Worm (Caenorhabditis elegans): Measurements from ENCODE around the gene copb-2.

The copb-2 gene

DNA sequence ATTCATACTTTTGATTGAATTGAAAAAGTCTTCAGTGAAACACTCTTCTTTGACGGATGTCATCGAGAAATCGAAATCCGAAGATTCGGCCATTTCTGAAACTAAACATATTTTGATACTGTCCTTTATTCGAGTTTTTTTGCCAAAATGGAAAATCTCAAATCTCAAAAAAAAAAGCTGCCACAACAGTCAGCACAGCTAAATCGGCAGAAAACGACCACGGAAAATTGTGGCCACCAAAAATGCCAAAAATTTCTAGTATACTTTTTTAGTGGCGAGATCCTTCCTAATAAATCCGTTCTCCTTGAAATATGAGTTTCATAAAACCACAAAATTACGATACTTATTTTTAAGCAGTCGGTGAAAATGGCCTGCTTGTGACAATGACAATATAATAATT is 15.6 kb upstream of the copb-2 start, which contains the start of gene F38E11.9:
TSS of gene F38E11.9 (minus strand) at position 101 of the 400 bp plus-strand sequence.
- no peak for TF ChIP-seq elt-1 (tag; optimal IDR thresholded peaks at IDR 0.05)
- no peak for TF ChIP-seq mdl-1 (tag; optimal IDR thresholded peaks at IDR 0.05)
- no peak for TF ChIP-seq ceh-82 (tag; optimal IDR thresholded peaks at IDR 0.05)
- no peak for TF ChIP-seq skn-1 (tag; optimal IDR thresholded peaks at IDR 0.05)
- no peak for TF ChIP-seq unc-62 (GFP tag; optimal IDR thresholded peaks at IDR 0.05)
- TF ChIP-seq eor-1 (tag; optimal IDR thresholded peaks at IDR 0.05): no peak
- TF ChIP-seq mml-1 (tag; optimal IDR thresholded peaks at IDR 0.05): no peak
- no peak for TF ChIP-seq ceh-9 (tag; optimal IDR thresholded peaks at IDR 0.05)
- TF ChIP-seq ztf-11 (tag; optimal IDR thresholded peaks at IDR 0.05): no peak
- TF ChIP-seq ama-1 (optimal IDR thresholded peaks at IDR 0.05): no peak
- TF ChIP-seq ceh-16 (tag; optimal IDR thresholded peaks at IDR 0.05): no peak

DNA sequence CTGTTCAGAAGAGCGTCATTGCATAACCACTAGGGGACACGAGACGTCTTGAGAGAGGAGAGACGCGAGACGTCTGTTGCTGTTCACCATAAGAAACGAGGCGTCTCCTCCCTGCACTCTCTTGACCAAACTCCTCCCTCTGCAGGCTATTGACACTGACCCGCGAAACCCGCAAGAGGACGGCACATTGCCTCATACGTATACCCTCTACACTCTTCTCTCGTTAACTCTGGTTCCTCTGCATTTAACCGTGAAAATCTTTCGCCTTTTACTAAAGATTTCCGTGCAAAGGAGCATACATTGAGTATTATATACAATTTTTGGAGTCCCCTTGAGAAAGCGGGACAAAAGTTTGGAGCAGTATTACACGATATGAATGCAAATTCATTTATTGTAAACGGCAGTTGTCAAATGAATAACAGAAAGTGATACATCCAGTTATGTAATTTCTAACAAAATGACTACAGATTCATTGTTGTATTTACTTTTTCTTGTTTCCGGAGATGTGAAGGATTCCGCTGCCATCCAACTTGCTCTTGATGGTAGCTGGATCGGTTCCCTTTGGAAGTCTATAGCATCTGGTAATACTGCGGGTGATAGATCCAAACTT is 15.0 kb upstream of the copb-2 start:
- TF ChIP-seq tbx-2 (tag; optimal IDR thresholded peaks at IDR 0.05) (peak; percentile 78), ZK546.5 (tag; optimal IDR thresholded peaks at IDR 0.05) (no peak), lin-39 (tag; optimal IDR thresholded peaks at IDR 0.05) (peak; percentile 93), nhr-25 (tag; optimal IDR thresholded peaks at IDR 0.05) (peak; percentile 97), pha-4 (tag; optimal IDR thresholded peaks at IDR 0.05) (peak; percentile 98), elt-3 (tag; optimal IDR thresholded peaks at IDR 0.05) (peak in 2 of 3 experiments; percentile 6 to 64), nfya-1 (tag; optimal IDR thresholded peaks at IDR 0.05; ENCODE audit: insufficient read depth) (peak; percentile 94), mml-1 (tag; optimal IDR thresholded peaks at IDR 0.05) (no peak), mdl-1 (tag; optimal IDR thresholded peaks at IDR 0.05) (peak; percentile 63), fos-1 (tag; optimal IDR thresholded peaks at IDR 0.05) (peak; percentile 83), ceh-9 (tag; optimal IDR thresholded peaks at IDR 0.05) (no peak), fkh-2 (tag; optimal IDR thresholded peaks at IDR 0.05) (peak; percentile 66), elt-2 (tag; optimal IDR thresholded peaks at IDR 0.05) (peak; percentile 83), nhr-67 (tag; optimal IDR thresholded peaks at IDR 0.05) (no peak), skn-1 (tag; optimal IDR thresholded peaks at IDR 0.05) (peak; percentile 54), nhr-76 (tag; optimal IDR thresholded peaks at IDR 0.05) (peak; percentile 86), nhr-11 (tag; optimal IDR thresholded peaks at IDR 0.05) (peak; percentile 9), unc-39 (tag; optimal IDR thresholded peaks at IDR 0.05) (no peak), nhr-12 (tag; optimal IDR thresholded peaks at IDR 0.05) (no peak), fkh-10 (GFP tag; optimal IDR thresholded peaks at IDR 0.05) (peak; percentile 46), ztf-11 (tag; optimal IDR thresholded peaks at IDR 0.05) (no peak), lsy-12 (tag; optimal IDR thresholded peaks at IDR 0.05) (peak; percentile 91), elt-1 (tag; optimal IDR thresholded peaks at IDR 0.05) (peak; percentile 52), ama-1 (optimal IDR thresholded peaks at IDR 0.05) (peak; percentile 98), egl-27 (tag; optimal IDR thresholded peaks at IDR 0.05) (peak; percentile 82), unc-62 (GFP tag; optimal IDR thresholded peaks at IDR 0.05) (peak; percentile 45), jun-1 (tag; optimal IDR thresholded peaks at IDR 0.05) (peak; percentile 91), pqm-1 (tag; optimal IDR thresholded peaks at IDR 0.05) (peak; percentile 93), egl-5 (tag; optimal IDR thresholded peaks at IDR 0.05) (peak; percentile 65), aly-2 (tag; optimal IDR thresholded peaks at IDR 0.05) (peak; percentile 68), ceh-82 (tag; optimal IDR thresholded peaks at IDR 0.05) (peak; percentile 81), ceh-16 (tag; optimal IDR thresholded peaks at IDR 0.05) (peak; percentile 52), zag-1 (tag; optimal IDR thresholded peaks at IDR 0.05) (no peak), nhr-23 (tag; optimal IDR thresholded peaks at IDR 0.05) (peak; percentile 91), eor-1 (tag; optimal IDR thresholded peaks at IDR 0.05) (no peak), ztf-4 (tag; optimal IDR thresholded peaks at IDR 0.05) (peak; percentile 80), nhr-43 (tag; optimal IDR thresholded peaks at IDR 0.05; ENCODE audit: poor library complexity, severe bottlenecking) (peak; percentile 89), lin-15B (tag; optimal IDR thresholded peaks at IDR 0.05) (peak; percentile 88), nhr-77 (tag; optimal IDR thresholded peaks at IDR 0.05) (peak; percentile 84), R02D3.7 (tag; optimal IDR thresholded peaks at IDR 0.05) (peak; percentile 76), ceh-28 (tag; optimal IDR thresholded peaks at IDR 0.05) (peak; percentile 83), nhr-28 (tag; optimal IDR thresholded peaks at IDR 0.05) (peak; percentile 2), sea-2 (GFP tag; optimal IDR thresholded peaks at IDR 0.05) (no peak), daf-12 (tag; optimal IDR thresholded peaks at IDR 0.05) (no peak), hmg-11 (tag; optimal IDR thresholded peaks at IDR 0.05) (peak; percentile 95), snpc-4 (tag; optimal IDR thresholded peaks at IDR 0.05) (peak; percentile 100), nhr-237 (tag; optimal IDR thresholded peaks at IDR 0.05) (no peak)
